Fruit fly (Drosophila melanogaster) whole organism, prepupa: ENCODE results near the gene IscU.

Experiments used
- Blimp-1 ChIP-seq: fragments of 200-800 bp; sonication (Bioruptor generic); optimal IDR thresholded peaks from 3 replicates; lab custom pipeline; 2017; ENCODE audit warnings: missing biosample characterization, missing genetic modification characterization, mild to moderate bottlenecking, moderate library complexity, missing genetic modification reagents
- CG10631 ChIP-seq: fragments of 200-800 bp; sonication (Bioruptor generic); optimal IDR thresholded peaks from 2 replicates; lab custom pipeline; 2016; ENCODE audit warnings: missing biosample characterization, missing genetic modification characterization
- CG10669 ChIP-seq: fragments of 200-800 bp; sonication (Bioruptor generic); optimal IDR thresholded peaks from 3 replicates; lab custom pipeline; 2018; ENCODE audit warnings: missing biosample characterization, mild to moderate bottlenecking, missing genetic modification characterization, moderate library complexity
- CG11294 ChIP-seq: fragments of 200-800 bp; sonication (Bioruptor generic); IDR thresholded peaks from 2 replicates; pipeline ENCODE4 v1.3.6; 2022; ENCODE audit warnings: missing biosample characterization, missing genetic modification characterization
- CG11762 ChIP-seq: fragments of 200-800 bp; sonication (Bioruptor generic); optimal IDR thresholded peaks from 3 replicates; lab custom pipeline; 2016; ENCODE audit warnings: missing biosample characterization, missing genetic modification characterization; ENCODE audit not compliant: insufficient read depth
- CG11902 ChIP-seq: fragments of 200-800 bp; sonication (Bioruptor generic); optimal IDR thresholded peaks from 3 replicates; lab custom pipeline; 2016; ENCODE audit warnings: missing biosample characterization, missing genetic modification characterization
- CG15336 ChIP-seq: fragments of 200-800 bp; sonication (Bioruptor generic); IDR thresholded peaks from 2 replicates; pipeline ENCODE4 v1.3.6; 2022; ENCODE audit warnings: missing biosample characterization, missing genetic modification characterization
- CG16779 ChIP-seq: fragments of 200-800 bp; sonication (Bioruptor generic); optimal IDR thresholded peaks from 3 replicates; lab custom pipeline; 2017; ENCODE audit warnings: missing biosample characterization, mild to moderate bottlenecking, missing genetic modification characterization
- CG31627 ChIP-seq: fragments of 200-800 bp; sonication (Bioruptor generic); optimal IDR thresholded peaks from 3 replicates; lab custom pipeline; 2016; ENCODE audit warnings: missing biosample characterization, missing genetic modification characterization
- CG32006 ChIP-seq: fragments of 200-800 bp; sonication (Bioruptor generic); optimal IDR thresholded peaks from 3 replicates; lab custom pipeline; 2017; ENCODE audit warnings: missing biosample characterization, mild to moderate bottlenecking, missing genetic modification characterization
- CG34406 ChIP-seq: fragments of 200-800 bp; sonication (Bioruptor generic); optimal IDR thresholded peaks from 3 replicates; lab custom pipeline; 2016; ENCODE audit warnings: missing biosample characterization, missing genetic modification characterization
- CG3919 ChIP-seq: fragments of 200-800 bp; sonication (Bioruptor generic); optimal IDR thresholded peaks from 3 replicates; lab custom pipeline; 2016; ENCODE audit warnings: missing biosample characterization, missing genetic modification characterization
- CG4318 ChIP-seq: fragments of 200-800 bp; sonication (Bioruptor generic); optimal IDR thresholded peaks from 3 replicates; lab custom pipeline; 2017; ENCODE audit warnings: missing biosample characterization, mild to moderate bottlenecking, missing genetic modification characterization
- CG6276 ChIP-seq: fragments of 200-800 bp; sonication (Bioruptor generic); optimal IDR thresholded peaks from 2 replicates; lab custom pipeline; 2017; ENCODE audit warnings: missing biosample characterization, mild to moderate bottlenecking, missing genetic modification characterization
- CG6792 ChIP-seq: fragments of 200-800 bp; sonication (Bioruptor generic); optimal IDR thresholded peaks from 3 replicates; lab custom pipeline; 2016; ENCODE audit warnings: missing biosample characterization, missing genetic modification characterization
- CG6808 ChIP-seq: fragments of 200-800 bp; sonication (Bioruptor generic); optimal IDR thresholded peaks from 3 replicates; lab custom pipeline; 2017; ENCODE audit warnings: missing biosample characterization, missing genetic modification characterization, mild to moderate bottlenecking, moderate library complexity, missing genetic modification reagents
- CG6854 ChIP-seq: fragments of 200-800 bp; sonication (Bioruptor generic); optimal IDR thresholded peaks from 2 replicates; lab custom pipeline; 2017; ENCODE audit warnings: missing biosample characterization, mild to moderate bottlenecking, missing genetic modification characterization
- CG7368 ChIP-seq: fragments of 200-800 bp; sonication (Bioruptor generic); optimal IDR thresholded peaks from 3 replicates; lab custom pipeline; 2016; ENCODE audit warnings: missing biosample characterization, missing genetic modification characterization
- CG8119 ChIP-seq: fragments of 200-800 bp; sonication (Bioruptor generic); IDR thresholded peaks from 3 replicates; pipeline ENCODE4 v1.3.6; 2022; ENCODE audit warnings: missing biosample characterization, missing genetic modification characterization
- CG8319 ChIP-seq: fragments of 200-800 bp; sonication (Bioruptor generic); optimal IDR thresholded peaks from 3 replicates; lab custom pipeline; 2016; ENCODE audit warnings: missing biosample characterization, missing genetic modification characterization
- CG8632 ChIP-seq: fragments of 200-800 bp; sonication (Bioruptor generic); optimal IDR thresholded peaks from 3 replicates; lab custom pipeline; 2016; ENCODE audit warnings: missing biosample characterization, missing genetic modification characterization
- CG9139 ChIP-seq: fragments of 200-800 bp; sonication (Bioruptor generic); optimal IDR thresholded peaks from 3 replicates; lab custom pipeline; 2017; ENCODE audit warnings: missing biosample characterization, mild to moderate bottlenecking, missing genetic modification characterization
- Eip75B ChIP-seq: fragments of 200-800 bp; sonication (Bioruptor generic); optimal IDR thresholded peaks from 3 replicates; lab custom pipeline; 2016; ENCODE audit warnings: missing biosample characterization, missing genetic modification characterization
- Eip78C ChIP-seq: fragments of 200-800 bp; sonication (Bioruptor generic); peaks from one replicate; lab custom pipeline; 2016; ENCODE audit warnings: missing biosample characterization, missing genetic modification characterization
- Eip93F ChIP-seq: fragments of 200-800 bp; sonication (Bioruptor generic); optimal IDR thresholded peaks from 2 replicates; lab custom pipeline; 2016; ENCODE audit warnings: missing biosample characterization, mild to moderate bottlenecking, missing genetic modification characterization
- Ets96B ChIP-seq: fragments of 200-800 bp; optimal IDR thresholded peaks from 2 replicates; lab custom pipeline; 2019; ENCODE audit warnings: missing biosample characterization, mild to moderate bottlenecking, missing genetic modification characterization, moderate library complexity
- Gug ChIP-seq: fragments of 200-800 bp; sonication (Bioruptor generic); IDR thresholded peaks from 2 replicates; pipeline ENCODE4 v1.3.6; 2022; ENCODE audit warnings: missing biosample characterization, missing genetic modification characterization
- Hr38 ChIP-seq: sonication (Bioruptor generic); optimal IDR thresholded peaks from 2 replicates; lab custom pipeline; 2016; ENCODE audit warnings: missing biosample characterization, missing genetic modification characterization
- Hr39 ChIP-seq: fragments of 200-800 bp; sonication (Bioruptor generic); optimal IDR thresholded peaks from 2 replicates; lab custom pipeline; 2016; ENCODE audit warnings: missing biosample characterization, missing genetic modification characterization
- Hr4 ChIP-seq: fragments of 200-800 bp; sonication (Bioruptor generic); optimal IDR thresholded peaks from 3 replicates; lab custom pipeline; 2016; ENCODE audit warnings: missing biosample characterization, missing genetic modification characterization
- Lpt ChIP-seq: fragments of 200-800 bp; sonication (Bioruptor generic); optimal IDR thresholded peaks from 3 replicates; lab custom pipeline; 2016; ENCODE audit warnings: missing biosample characterization, missing genetic modification characterization
- Met ChIP-seq: fragments of 200-800 bp; sonication (Bioruptor generic); optimal IDR thresholded peaks from 3 replicates; lab custom pipeline; 2016; ENCODE audit warnings: missing biosample characterization, missing genetic modification characterization
- OdsH ChIP-seq: fragments of 200-800 bp; sonication (Bioruptor generic); optimal IDR thresholded peaks from 3 replicates; lab custom pipeline; 2016; ENCODE audit warnings: missing biosample characterization, missing genetic modification characterization
- Smox ChIP-seq: fragments of 200-800 bp; sonication (Bioruptor generic); optimal IDR thresholded peaks from 3 replicates; lab custom pipeline; 2016; ENCODE audit warnings: missing biosample characterization, missing genetic modification characterization
- Sox102F ChIP-seq: fragments of 200-800 bp; sonication (Bioruptor generic); optimal IDR thresholded peaks from 2 replicates; lab custom pipeline; 2016; ENCODE audit warnings: missing biosample characterization, mild to moderate bottlenecking, missing genetic modification characterization
- Sox14 ChIP-seq: fragments of 200-800 bp; sonication (Bioruptor generic); optimal IDR thresholded peaks from 3 replicates; lab custom pipeline; 2016; ENCODE audit warnings: missing biosample characterization, missing genetic modification characterization
- Sox15 ChIP-seq: fragments of 200-800 bp; sonication (Bioruptor generic); optimal IDR thresholded peaks from 3 replicates; lab custom pipeline; 2016; ENCODE audit warnings: missing biosample characterization, missing genetic modification characterization
- achi ChIP-seq: fragments of 200-800 bp; sonication (Bioruptor generic); optimal IDR thresholded peaks from 3 replicates; lab custom pipeline; 2016; ENCODE audit warnings: missing biosample characterization, missing genetic modification characterization
- acj6 ChIP-seq: fragments of 200-800 bp; sonication (Bioruptor generic); optimal IDR thresholded peaks from 3 replicates; lab custom pipeline; 2016; ENCODE audit warnings: missing biosample characterization, missing genetic modification characterization
- cyc ChIP-seq: fragments of 200-800 bp; sonication (Bioruptor generic); optimal IDR thresholded peaks from 3 replicates; lab custom pipeline; 2016; ENCODE audit warnings: missing biosample characterization, missing genetic modification characterization
- dac ChIP-seq: fragments of 200-800 bp; sonication (Bioruptor generic); optimal IDR thresholded peaks from 2 replicates; lab custom pipeline; 2017; ENCODE audit warnings: missing biosample characterization, mild to moderate bottlenecking, missing genetic modification characterization
- dsx ChIP-seq: fragments of 200-800 bp; optimal IDR thresholded peaks from 3 replicates; lab custom pipeline; 2019; ENCODE audit warnings: missing biosample characterization, mild to moderate bottlenecking, missing genetic modification characterization, moderate library complexity; ENCODE audit not compliant: poor library complexity, severe bottlenecking
- eg ChIP-seq: fragments of 200-800 bp; sonication (Bioruptor generic); IDR thresholded peaks from 3 replicates; pipeline ENCODE4 v1.3.6; 2022; ENCODE audit warnings: missing biosample characterization, missing genetic modification characterization
- fd59A ChIP-seq: fragments of 200-800 bp; sonication (Bioruptor generic); optimal IDR thresholded peaks from 2 replicates; lab custom pipeline; 2017; ENCODE audit warnings: missing biosample characterization, mild to moderate bottlenecking, missing genetic modification characterization, missing genetic modification reagents
- fkh ChIP-seq: fragments of 200-800 bp; sonication (Bioruptor generic); optimal IDR thresholded peaks from 3 replicates; lab custom pipeline; 2017; ENCODE audit warnings: missing biosample characterization, mild to moderate bottlenecking, missing genetic modification characterization, moderate library complexity
- lz ChIP-seq: fragments of 200-800 bp; sonication (Bioruptor generic); optimal IDR thresholded peaks from 3 replicates; lab custom pipeline; 2016; ENCODE audit warnings: missing biosample characterization, missing genetic modification characterization
- net ChIP-seq: fragments of 200-800 bp; sonication (Bioruptor generic); optimal IDR thresholded peaks from 3 replicates; lab custom pipeline; 2016; ENCODE audit warnings: missing biosample characterization, missing genetic modification characterization
- pdm3 ChIP-seq: fragments of 200-800 bp; sonication (Bioruptor generic); optimal IDR thresholded peaks from 3 replicates; lab custom pipeline; 2016; ENCODE audit warnings: missing biosample characterization, missing genetic modification characterization
- salr ChIP-seq, 2 experiments: fragments of 200-800 bp; sonication (Bioruptor generic); optimal IDR thresholded peaks; 3 replicates each; lab custom pipeline; 2016 to 2018; ENCODE audit warnings: missing biosample characterization in 2 of 2, missing genetic modification characterization in 2 of 2, mild to moderate bottlenecking in 1 of 2
- spab ChIP-seq: fragments of 200-800 bp; sonication (Bioruptor generic); optimal IDR thresholded peaks from 2 replicates; lab custom pipeline; 2017; ENCODE audit warnings: missing biosample characterization, mild to moderate bottlenecking, missing genetic modification characterization, missing genetic modification reagents
- ss ChIP-seq, 2 experiments: fragments of 200-800 bp; sonication (Bioruptor generic); optimal IDR thresholded peaks; 2 replicates in 1 of 2; 3 replicates in 1 of 2; lab custom pipeline; 2017 to 2018; ENCODE audit warnings: mild to moderate bottlenecking in 2 of 2, missing biosample characterization in 2 of 2, missing genetic modification characterization in 2 of 2, moderate library complexity in 1 of 2
- svp ChIP-seq: fragments of 200-800 bp; sonication (Bioruptor generic); peaks from one replicate; lab custom pipeline; 2016; ENCODE audit warnings: missing biosample characterization, missing genetic modification characterization
- topi ChIP-seq: fragments of 200-800 bp; sonication (Bioruptor generic); optimal IDR thresholded peaks from 3 replicates; lab custom pipeline; 2016; ENCODE audit warnings: missing biosample characterization, missing genetic modification characterization

The IscU gene

DNA sequence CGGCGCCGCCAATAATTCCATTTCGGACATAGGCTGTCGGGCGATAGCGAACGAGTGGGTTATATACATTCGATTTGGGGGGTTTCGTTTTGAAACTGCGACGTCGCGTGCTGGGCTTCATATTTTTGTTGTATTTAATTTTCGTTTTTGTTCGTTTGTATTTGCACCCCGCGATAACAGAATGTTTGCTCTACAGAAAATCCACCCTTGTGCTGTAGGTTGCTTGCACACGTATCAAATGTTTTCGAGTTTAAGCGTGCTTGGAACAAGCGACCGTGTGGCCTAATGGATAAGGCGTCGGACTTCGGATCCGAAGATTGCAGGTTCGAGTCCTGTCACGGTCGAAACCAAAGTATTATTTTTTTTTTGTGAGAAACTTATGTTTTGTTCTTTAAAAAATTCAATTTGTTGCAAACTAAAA, 38.7 kb upstream of the IscU start:
- TF ChIP-seq CG32006 (GFP tag; lab: Kevin White, UChicago) (no peak), Met (GFP tag; lab: Kevin White, UChicago) (no peak), eg (0 out of 3 replicates have a peak, but pooled peaks have one; percentile 4), net (GFP tag; lab: Kevin White, UChicago) (no peak), Sox14 (GFP tag; lab: Kevin White, UChicago) (no peak), Ets96B (no peak), CG11762 (GFP tag; lab: Kevin White, UChicago) (no peak), CG6276 (GFP tag; lab: Kevin White, UChicago) (peak; percentile 65), CG6854 (peak; percentile 56), spab (GFP tag; lab: Kevin White, UChicago) (no peak), CG8119 (GFP tag; lab: Robert Waterston, UW) (no peak), CG8632 (GFP tag; lab: Kevin White, UChicago) (no peak), CG8319 (GFP tag; lab: Kevin White, UChicago) (no peak), Hr38 (GFP tag; lab: Kevin White, UChicago) (no peak), CG6792 (GFP tag; lab: Kevin White, UChicago) (no peak), CG7368 (no peak), Eip75B (GFP tag; lab: Kevin White, UChicago) (no peak), dac (GFP tag; lab: Kevin White, UChicago) (no peak), Gug (GFP tag; lab: Robert Waterston, UW) (no peak), CG11294 (GFP tag; lab: Robert Waterston, UW) (no peak), ss (GFP tag; optimal IDR thresholded peaks at IDR 0.05; lab: Kevin White, UChicago) (peak in 1 of 2 experiments; percentile 48), fd59A (GFP tag; lab: Kevin White, UChicago) (no peak), pdm3 (GFP tag; lab: Kevin White, UChicago) (no peak), fkh (GFP tag; lab: Kevin White, UChicago) (peak; percentile 53), CG31627 (GFP tag; lab: Kevin White, UChicago) (no peak), CG10669 (GFP tag; lab: Kevin White, UChicago) (no peak), Sox102F (GFP tag; lab: Kevin White, UChicago) (no peak), cyc (no peak), CG16779 (tag; lab: Kevin White, UChicago) (peak; percentile 19), Hr39 (GFP tag; lab: Kevin White, UChicago) (no peak), achi (GFP tag; lab: Kevin White, UChicago) (no peak), lz (GFP tag; lab: Kevin White, UChicago) (no peak), Lpt (GFP tag; lab: Kevin White, UChicago) (no peak), topi (GFP tag; lab: Kevin White, UChicago) (no peak), CG9139 (GFP tag; lab: Kevin White, UChicago) (peak; percentile 23), CG15336 (GFP tag; lab: Robert Waterston, UW) (no peak), Eip93F (GFP tag; lab: Kevin White, UChicago) (no peak), CG6808 (GFP tag; lab: Kevin White, UChicago) (peak; percentile 36), Blimp-1 (GFP tag; lab: Kevin White, UChicago) (no peak), CG3919 (peak; percentile 10), acj6 (GFP tag; lab: Kevin White, UChicago) (no peak), CG11902 (GFP tag; lab: Kevin White, UChicago) (no peak), salr (GFP tag; optimal IDR thresholded peaks at IDR 0.05; lab: Kevin White, UChicago) (no peak), CG10631 (GFP tag; lab: Kevin White, UChicago) (no peak), Sox15 (GFP tag; lab: Kevin White, UChicago) (no peak), Eip78C (GFP tag; lab: Kevin White, UChicago) (peak; percentile 79), CG4318 (no peak), Hr4 (no peak), svp (GFP tag; lab: Kevin White, UChicago) (no peak), OdsH (no peak), Smox (no peak), dsx (GFP tag; lab: Kevin White, UChicago) (no peak), CG34406 (GFP tag; lab: Kevin White, UChicago) (no peak)
